Comparison of ENCODE assay signal across 1 worm cellular context in genomic region chrIII:5871760-5872159, ce11.
A peak's percentile ranks its signal among the peaks of the same experiment; 100 is the strongest.
TF ChIP-seq lines count a peak whose summit lies in the region.

Gene F01F1.11 (minus strand): TSS chrIII:5871877.
Gene F01F1.3 (plus strand): TSS chrIII:5871938.

TF ChIP-seq in whole organism, L1 larva, 84 proteins besides CTCF, POLR2A, EP300 and RAD21 (continued from another document):
- TF ChIP-seq zip-4 (GFP tag; optimal IDR thresholded peaks at IDR 0.05; lab: Kevin White, UChicago) (peak; percentile 51), lin-14 (GFP tag; optimal IDR thresholded peaks at IDR 0.05; lab: Kevin White, UChicago) (peak; percentile 85), unc-130 (tag; optimal IDR thresholded peaks at IDR 0.05; lab: Kevin White, UChicago) (peak; percentile 74), ceh-63 (GFP tag; optimal IDR thresholded peaks at IDR 0.05; lab: Kevin White, UChicago) (no peak), nhr-76 (tag; optimal IDR thresholded peaks at IDR 0.05; lab: Kevin White, UChicago) (no peak), egl-27 (tag; optimal IDR thresholded peaks at IDR 0.05; lab: Kevin White, UChicago) (no peak), isw-1 (GFP tag; IDR thresholded peaks at IDR 0.05; lab: Robert Waterston, UW) (peak; percentile 78), nhr-237 (tag; optimal IDR thresholded peaks at IDR 0.05; lab: Kevin White, UChicago) (no peak), efl-3 (GFP tag; optimal IDR thresholded peaks at IDR 0.05; lab: Kevin White, UChicago) (peak; percentile 48), tlp-1 (tag; optimal IDR thresholded peaks at IDR 0.05; lab: Kevin White, UChicago) (no peak), ztf-4 (tag; optimal IDR thresholded peaks at IDR 0.05; lab: Kevin White, UChicago) (no peak), jun-1 (tag; optimal IDR thresholded peaks at IDR 0.05; lab: Kevin White, UChicago) (peak; percentile 72), snpc-4 (tag; optimal IDR thresholded peaks at IDR 0.05; lab: Kevin White, UChicago) (peak; percentile 2), nhr-77 (tag; optimal IDR thresholded peaks at IDR 0.05; lab: Kevin White, UChicago) (peak; percentile 54), lsy-2 (tag; optimal IDR thresholded peaks at IDR 0.05; lab: Kevin White, UChicago) (peak; percentile 84 to 88), sup-37 (GFP tag; optimal IDR thresholded peaks at IDR 0.05; lab: Kevin White, UChicago) (peak; percentile 12), snu-23 (GFP tag; optimal IDR thresholded peaks at IDR 0.05; lab: Kevin White, UChicago) (peak; percentile 90), rnt-1 (tag; optimal IDR thresholded peaks at IDR 0.05; lab: Kevin White, UChicago) (peak; percentile 99), blmp-1 (tag; optimal IDR thresholded peaks at IDR 0.05; lab: Kevin White, UChicago) (peak; percentile 81)
